Fruit fly (Drosophila melanogaster) whole organism, pupa: Measurements from ENCODE around the gene Hrb27C.
A peak's percentile ranks its signal among the peaks of the same experiment; 100 is the strongest.

Experiments
- CG12605 ChIP-seq: fragments of 200-800 bp; sonication (Bioruptor generic); IDR thresholded peaks from 2 replicates; pipeline ENCODE4 v1.3.6; 2022; ENCODE audit warnings: missing biosample characterization, missing genetic modification characterization
- CG14655 ChIP-seq: fragments of 200-800 bp; sonication (Bioruptor generic); optimal IDR thresholded peaks from 3 replicates; lab custom pipeline; 2017; ENCODE audit warnings: mild to moderate bottlenecking, missing biosample characterization, missing genetic modification reagents, missing genetic modification characterization
- CG15710 ChIP-seq: fragments of 200-800 bp; sonication (Bioruptor generic); optimal IDR thresholded peaks from 2 replicates; lab custom pipeline; 2018; ENCODE audit warnings: missing biosample characterization, mild to moderate bottlenecking, missing genetic modification characterization, moderate library complexity
- CG17806 ChIP-seq: fragments of 200-800 bp; sonication (Bioruptor generic); optimal IDR thresholded peaks from 2 replicates; lab custom pipeline; 2018; ENCODE audit warnings: missing biosample characterization, mild to moderate bottlenecking, missing genetic modification characterization, moderate library complexity
- CG4496 ChIP-seq: fragments of 200-800 bp; sonication (Bioruptor generic); IDR thresholded peaks from 3 replicates; pipeline ENCODE4 v1.3.6; 2022; ENCODE audit warnings: missing biosample characterization, missing genetic modification characterization
- CG8301 ChIP-seq: fragments of 200-800 bp; sonication (Bioruptor generic); optimal IDR thresholded peaks from 2 replicates; lab custom pipeline; 2018; ENCODE audit warnings: missing biosample characterization, mild to moderate bottlenecking, missing genetic modification characterization
- CG9948 ChIP-seq: fragments of 200-800 bp; sonication (Bioruptor generic); optimal IDR thresholded peaks from 2 replicates; lab custom pipeline; 2018; ENCODE audit warnings: missing biosample characterization, mild to moderate bottlenecking, missing genetic modification characterization, moderate library complexity
- Ets98B ChIP-seq: fragments of 200-800 bp; sonication (Bioruptor generic); IDR thresholded peaks from 2 replicates; pipeline ENCODE4 v1.3.6; 2022; ENCODE audit warnings: missing biosample characterization, missing genetic modification characterization
- Snoo ChIP-seq: fragments of 200-800 bp; sonication (Bioruptor generic); optimal IDR thresholded peaks from 3 replicates; lab custom pipeline; 2017; ENCODE audit warnings: missing biosample characterization, mild to moderate bottlenecking, missing genetic modification characterization, inconsistent platforms
- gl ChIP-seq: fragments of 200-800 bp; sonication (Bioruptor generic); optimal IDR thresholded peaks from 2 replicates; lab custom pipeline; 2018; ENCODE audit warnings: missing biosample characterization, mild to moderate bottlenecking, missing genetic modification characterization
- rn ChIP-seq: fragments of 200-800 bp; sonication (Bioruptor generic); IDR thresholded peaks from 2 replicates; pipeline ENCODE4 v1.3.6; 2022; ENCODE audit warnings: missing biosample characterization, missing genetic modification characterization

DNA sequence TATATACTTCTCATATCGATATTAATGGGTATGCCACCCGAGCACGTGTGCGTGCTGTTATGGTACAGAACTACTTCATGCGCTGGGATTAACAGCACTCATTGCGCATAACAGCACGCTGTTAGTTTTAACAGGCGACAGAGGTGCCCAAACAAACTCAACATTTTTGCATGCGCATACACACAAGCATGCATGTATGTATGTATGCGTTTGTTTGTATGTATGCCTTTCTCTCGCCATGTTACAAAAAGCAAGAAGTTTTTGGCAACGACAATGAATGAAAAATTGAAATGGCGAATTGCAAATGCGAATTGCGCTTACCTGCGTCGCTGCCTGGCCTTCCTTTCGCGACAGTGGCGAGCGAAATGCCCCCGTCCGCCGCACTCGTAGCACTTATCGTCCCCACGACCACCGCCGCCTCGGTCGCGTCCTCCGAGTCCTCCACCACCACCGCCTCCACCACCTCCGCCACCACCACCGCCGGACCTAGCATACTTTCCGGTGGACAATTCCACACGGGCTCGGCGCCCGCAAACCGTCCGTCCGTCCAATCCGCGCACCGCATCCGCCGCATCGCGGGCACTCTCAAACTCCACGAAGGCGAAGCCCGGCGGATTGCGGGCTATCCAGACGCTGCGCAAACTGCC, 1.2 kb upstream of the Hrb27C start:
- no peak for TF ChIP-seq CG14655
- TF ChIP-seq CG4496 (GFP tag; lab: Robert Waterston, UW) = no peak
- TF ChIP-seq Snoo = no peak
- TF ChIP-seq CG12605 (GFP tag; lab: Robert Waterston, UW) = no peak
- TF ChIP-seq CG9948 (tag; lab: Kevin White, UChicago) = no peak
- peak; percentile 4 for TF ChIP-seq CG15710 (tag; lab: Kevin White, UChicago)
- no peak for TF ChIP-seq rn (GFP tag; lab: Robert Waterston, UW)
- no peak for TF ChIP-seq CG17806 (tag; lab: Kevin White, UChicago)
- no peak for TF ChIP-seq CG8301 (tag; lab: Kevin White, UChicago)
- no peak for TF ChIP-seq gl
- no peak for TF ChIP-seq Ets98B (GFP tag; lab: Robert Waterston, UW)
